Worm (Caenorhabditis elegans) whole organism, L2 larva: ENCODE data around the gene cka-2.

Experiments
- C34F6.9 ChIP-seq: fragments of 150-350 bp; optimal IDR thresholded peaks from 2 replicates; lab custom pipeline; 2014; ENCODE audit warnings: missing biosample characterization, missing genetic modification characterization
- F13H6.1 ChIP-seq: sonication (generic microtip); optimal IDR thresholded peaks from 2 replicates; lab custom pipeline; 2016; ENCODE audit warnings: missing genetic modification characterization, missing compliant biosample characterization
- R02D3.7 ChIP-seq: fragments of 150-350 bp; optimal IDR thresholded peaks from 2 replicates; lab custom pipeline; 2014; ENCODE audit warnings: missing biosample characterization, missing genetic modification characterization
- Y55F3AM.14 ChIP-seq: fragments of 200-800 bp; sonication (Bioruptor generic); optimal IDR thresholded peaks from 2 replicates; lab custom pipeline; 2018; ENCODE audit warnings: mild to moderate bottlenecking, missing genetic modification characterization, missing compliant biosample characterization
- ZK546.5 ChIP-seq: sonication (generic microtip); optimal IDR thresholded peaks from 2 replicates; lab custom pipeline; 2017; ENCODE audit warnings: missing biosample characterization, missing genetic modification characterization
- aly-2 ChIP-seq: fragments of 150-350 bp; optimal IDR thresholded peaks from 2 replicates; lab custom pipeline; 2014; ENCODE audit warnings: missing biosample characterization, missing genetic modification characterization
- ama-1 ChIP-seq: fragments of 150-350 bp; optimal IDR thresholded peaks from 2 replicates; lab custom pipeline; 2018; ENCODE audit warnings: inconsistent platforms
- blmp-1 ChIP-seq: sonication (generic microtip); optimal IDR thresholded peaks from 2 replicates; lab custom pipeline; 2017; ENCODE audit warnings: missing genetic modification characterization, mild to moderate bottlenecking, missing compliant biosample characterization, antibody characterized with exemption, moderate library complexity; ENCODE audit not compliant: insufficient read depth
- ceh-16 ChIP-seq: fragments of 150-350 bp; optimal IDR thresholded peaks from 2 replicates; lab custom pipeline; 2014; ENCODE audit warnings: missing biosample characterization, missing genetic modification characterization
- ceh-82 ChIP-seq: fragments of 150-350 bp; optimal IDR thresholded peaks from 2 replicates; lab custom pipeline; 2014; ENCODE audit warnings: missing biosample characterization, missing genetic modification characterization
- crh-2 ChIP-seq: sonication (generic microtip); optimal IDR thresholded peaks from 2 replicates; lab custom pipeline; 2017; ENCODE audit warnings: missing biosample characterization, missing genetic modification characterization
- dmd-4 ChIP-seq: sonication (generic microtip); optimal IDR thresholded peaks from 2 replicates; lab custom pipeline; 2017; ENCODE audit warnings: missing biosample characterization, missing genetic modification characterization
- egl-27 ChIP-seq: sonication (generic microtip); optimal IDR thresholded peaks from 3 replicates; lab custom pipeline; 2017; ENCODE audit warnings: missing biosample characterization, missing genetic modification reagents, missing genetic modification characterization
- elt-3 ChIP-seq: sonication (generic microtip); optimal IDR thresholded peaks from 2 replicates; lab custom pipeline; 2017; ENCODE audit warnings: missing biosample characterization, missing genetic modification characterization
- fos-1 ChIP-seq: fragments of 150-350 bp; optimal IDR thresholded peaks from 2 replicates; lab custom pipeline; 2014; ENCODE audit warnings: missing biosample characterization, missing genetic modification characterization
- gmeb-1 ChIP-seq: fragments of 150-350 bp; optimal IDR thresholded peaks from 2 replicates; lab custom pipeline; 2014; ENCODE audit warnings: missing biosample characterization, missing genetic modification characterization
- lin-11 ChIP-seq: fragments of 150-350 bp; sonication (generic microtip); optimal IDR thresholded peaks from 2 replicates; lab custom pipeline; 2014; ENCODE audit warnings: missing biosample characterization, missing genetic modification characterization, inconsistent platforms, mixed read lengths
- lin-13 ChIP-seq: fragments of 150-350 bp; optimal IDR thresholded peaks from 2 replicates; lab custom pipeline; 2014; ENCODE audit warnings: missing biosample characterization, missing genetic modification reagents, missing genetic modification characterization
- lin-39 ChIP-seq: fragments of 150-350 bp; optimal IDR thresholded peaks from 2 replicates; lab custom pipeline; 2014; ENCODE audit warnings: missing biosample characterization, missing genetic modification reagents, missing genetic modification characterization
- lsy-2 ChIP-seq, 2 experiments: fragments of 150-350 bp in 1 of 2; sonication (generic microtip) in 1 of 2; optimal IDR thresholded peaks; 2 replicates each; lab custom pipeline; 2014 to 2017; ENCODE audit warnings: missing biosample characterization in 2 of 2, missing genetic modification characterization in 2 of 2
- mbf-1 ChIP-seq: sonication (generic microtip); optimal IDR thresholded peaks from 2 replicates; lab custom pipeline; 2017; ENCODE audit warnings: missing biosample characterization, missing genetic modification characterization
- nhr-12 ChIP-seq: fragments of 150-350 bp; optimal IDR thresholded peaks from 2 replicates; lab custom pipeline; 2014; ENCODE audit warnings: missing biosample characterization, missing genetic modification characterization
- nhr-129 ChIP-seq: fragments of 150-350 bp; optimal IDR thresholded peaks from 2 replicates; lab custom pipeline; 2014; ENCODE audit warnings: missing biosample characterization, missing genetic modification characterization
- nhr-21 ChIP-seq: fragments of 150-350 bp; optimal IDR thresholded peaks from 2 replicates; lab custom pipeline; 2014; ENCODE audit warnings: missing biosample characterization, missing genetic modification characterization
- nhr-237 ChIP-seq: fragments of 150-350 bp; optimal IDR thresholded peaks from 2 replicates; lab custom pipeline; 2014; ENCODE audit warnings: missing biosample characterization, missing genetic modification characterization
- nhr-6 ChIP-seq: fragments of 150-350 bp; optimal IDR thresholded peaks from 2 replicates; lab custom pipeline; 2014; ENCODE audit warnings: missing biosample characterization, missing genetic modification characterization
- nhr-77 ChIP-seq: fragments of 150-350 bp; optimal IDR thresholded peaks from 2 replicates; lab custom pipeline; 2014; ENCODE audit warnings: missing biosample characterization, missing genetic modification characterization
- peb-1 ChIP-seq: fragments of 150-350 bp; optimal IDR thresholded peaks from 2 replicates; lab custom pipeline; 2014; ENCODE audit warnings: missing biosample characterization, missing genetic modification characterization
- sem-4 ChIP-seq: fragments of 150-350 bp; optimal IDR thresholded peaks from 2 replicates; lab custom pipeline; 2014; ENCODE audit warnings: missing biosample characterization, missing genetic modification reagents, missing genetic modification characterization
- sma-3 ChIP-seq: sonication (generic microtip); optimal IDR thresholded peaks from 2 replicates; lab custom pipeline; 2016; ENCODE audit warnings: missing genetic modification reagents, missing genetic modification characterization, missing compliant biosample characterization
- sma-9 ChIP-seq, 2 experiments: fragments of 150-350 bp in 1 of 2; sonication (generic microtip) in 1 of 2; optimal IDR thresholded peaks; 2 replicates each; lab custom pipeline; 2014 to 2016; ENCODE audit warnings: missing genetic modification characterization in 2 of 2, mild to moderate bottlenecking in 1 of 2, missing biosample characterization in 1 of 2, missing compliant biosample characterization in 1 of 2, missing genetic modification reagents in 1 of 2, moderate library complexity in 1 of 2
- snpc-4 ChIP-seq: fragments of 150-350 bp; optimal IDR thresholded peaks from 2 replicates; lab custom pipeline; 2014; ENCODE audit warnings: missing biosample characterization, missing genetic modification characterization
- unc-39 ChIP-seq: fragments of 150-350 bp; optimal IDR thresholded peaks from 2 replicates; lab custom pipeline; 2014; ENCODE audit warnings: missing biosample characterization, missing genetic modification characterization
- unc-62 ChIP-seq: fragments of 150-350 bp; optimal IDR thresholded peaks from 2 replicates; lab custom pipeline; 2014; ENCODE audit warnings: missing biosample characterization, missing genetic modification reagents, missing genetic modification characterization
- zag-1 ChIP-seq: fragments of 150-350 bp; optimal IDR thresholded peaks from 2 replicates; lab custom pipeline; 2014; ENCODE audit warnings: missing biosample characterization, missing genetic modification characterization
- ztf-1 ChIP-seq: fragments of 200-800 bp; sonication (Bioruptor generic); conservative IDR thresholded peaks from 2 replicates; pipeline ENCODE4 v1.3.6; 2022; ENCODE audit warnings: missing genetic modification characterization, missing compliant biosample characterization
- ztf-11 ChIP-seq: sonication (generic microtip); optimal IDR thresholded peaks from 2 replicates; lab custom pipeline; 2017; ENCODE audit warnings: missing biosample characterization, missing genetic modification characterization
- ztf-4 ChIP-seq: fragments of 150-350 bp; optimal IDR thresholded peaks from 2 replicates; lab custom pipeline; 2014; ENCODE audit warnings: missing biosample characterization, missing genetic modification characterization

cka-2 gene

DNA sequence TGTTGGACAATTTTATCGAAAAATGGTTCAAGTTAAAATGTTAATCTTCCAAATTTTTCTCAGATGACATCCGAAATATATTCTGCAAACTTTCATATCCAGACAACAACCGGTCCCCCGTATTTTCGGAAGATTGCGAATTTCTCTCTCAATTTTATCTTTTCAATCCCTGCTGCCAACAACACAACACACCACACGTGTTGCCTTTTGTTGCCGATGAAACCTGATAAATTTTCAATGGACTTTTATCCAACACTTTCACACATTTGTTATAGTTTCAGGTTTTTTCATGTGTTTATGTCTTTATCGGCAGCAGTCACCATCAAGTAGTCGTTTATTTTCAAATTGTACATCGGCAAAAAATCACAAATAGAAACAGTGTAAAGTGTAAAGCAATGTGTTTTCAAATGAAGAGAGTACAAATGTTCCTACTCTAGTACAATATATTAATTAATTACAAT is 39.7 kb upstream of the cka-2 start:
- TF ChIP-seq sma-9 (GFP tag; optimal IDR thresholded peaks at IDR 0.05; lab: Kevin White, UChicago) (peak; percentile 5), sma-9 (tag; optimal IDR thresholded peaks at IDR 0.05; lab: Kevin White, UChicago) (no peak), F13H6.1 (tag; lab: Kevin White, UChicago) (peak; percentile 11), nhr-12 (no peak), lin-11 (tag; lab: Kevin White, UChicago) (no peak), ztf-11 (tag; lab: Kevin White, UChicago) (no peak), zag-1 (tag; lab: Kevin White, UChicago) (no peak), nhr-77 (tag; lab: Kevin White, UChicago) (no peak), ama-1 (lab: Kevin White, UChicago) (peak; percentile 78), Y55F3AM.14 (GFP tag; lab: Kevin White, UChicago) (peak; percentile 40), dmd-4 (no peak), nhr-21 (peak; percentile 48), ceh-16 (tag; lab: Kevin White, UChicago) (no peak), snpc-4 (tag; lab: Kevin White, UChicago) (no peak), lsy-2 (tag; optimal IDR thresholded peaks at IDR 0.05; lab: Kevin White, UChicago) (peak in 1 of 2 experiments; percentile 20), ZK546.5 (tag; lab: Kevin White, UChicago) (no peak), mbf-1 (no peak), elt-3 (tag; lab: Kevin White, UChicago) (no peak), nhr-237 (tag; lab: Kevin White, UChicago) (no peak), crh-2 (tag; lab: Kevin White, UChicago) (peak; percentile 61), unc-62 (no peak)

DNA sequence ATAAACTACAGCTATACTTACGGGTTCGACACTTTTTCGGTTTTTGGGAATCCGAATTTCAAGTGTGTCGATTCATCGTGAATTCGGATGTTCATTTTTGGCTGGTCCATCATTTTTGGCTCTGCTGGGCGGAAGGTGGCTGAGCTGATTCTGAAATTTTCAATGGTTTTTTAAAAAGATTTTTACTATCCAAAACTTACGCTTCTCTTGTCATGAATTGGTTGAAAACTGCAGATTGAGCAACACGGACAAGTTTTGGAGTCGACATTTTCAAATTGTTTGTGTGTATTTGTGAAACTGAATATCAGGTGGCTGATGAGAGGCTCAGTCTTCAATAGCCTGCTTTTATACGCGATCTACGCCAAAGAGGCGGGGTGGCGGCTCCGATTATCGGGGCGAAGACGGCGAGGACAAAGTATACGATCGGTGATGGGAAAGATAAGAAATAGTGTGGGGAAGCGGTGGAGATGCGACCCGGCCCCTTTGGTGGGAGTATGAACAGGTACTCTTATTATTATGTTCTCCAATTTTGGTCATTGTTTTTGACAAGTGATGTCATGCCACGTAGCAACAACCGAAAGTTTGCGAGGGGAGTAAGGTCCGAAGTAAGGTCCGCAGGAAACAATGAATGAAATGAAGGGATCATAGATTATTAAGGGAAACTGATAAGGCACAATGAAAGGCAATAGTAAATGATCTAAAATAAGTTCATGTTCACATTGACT is 38.9 kb upstream of the cka-2 start, which contains the start of gene F48D6.4:
TSS of gene F48D6.4 (minus strand) at position 346 of the 725 bp plus-strand sequence.
- no peak for TF ChIP-seq ZK546.5 (tag; lab: Kevin White, UChicago)
- TF ChIP-seq C34F6.9, result no peak
- no peak for TF ChIP-seq nhr-21
- peak; percentile 30 for TF ChIP-seq F13H6.1 (tag; lab: Kevin White, UChicago)
- TF ChIP-seq ztf-4 (tag; lab: Kevin White, UChicago), result no peak
- TF ChIP-seq ama-1 (lab: Kevin White, UChicago), result peak; percentile 69
- TF ChIP-seq fos-1 (tag; lab: Kevin White, UChicago), result peak; percentile 14
- no peak for TF ChIP-seq egl-27
- no peak for TF ChIP-seq sem-4 (tag; lab: Kevin White, UChicago)
- peak; percentile 83 for TF ChIP-seq crh-2 (tag; lab: Kevin White, UChicago)
- TF ChIP-seq lin-39 (tag; lab: Kevin White, UChicago), result no peak
- no peak for TF ChIP-seq ceh-82
- TF ChIP-seq unc-39, result no peak
- TF ChIP-seq sma-9 (GFP tag; optimal IDR thresholded peaks at IDR 0.05; lab: Kevin White, UChicago), result no peak
- TF ChIP-seq sma-9 (tag; optimal IDR thresholded peaks at IDR 0.05; lab: Kevin White, UChicago), result no peak
- TF ChIP-seq, all 48 proteins: peak for 4

DNA sequence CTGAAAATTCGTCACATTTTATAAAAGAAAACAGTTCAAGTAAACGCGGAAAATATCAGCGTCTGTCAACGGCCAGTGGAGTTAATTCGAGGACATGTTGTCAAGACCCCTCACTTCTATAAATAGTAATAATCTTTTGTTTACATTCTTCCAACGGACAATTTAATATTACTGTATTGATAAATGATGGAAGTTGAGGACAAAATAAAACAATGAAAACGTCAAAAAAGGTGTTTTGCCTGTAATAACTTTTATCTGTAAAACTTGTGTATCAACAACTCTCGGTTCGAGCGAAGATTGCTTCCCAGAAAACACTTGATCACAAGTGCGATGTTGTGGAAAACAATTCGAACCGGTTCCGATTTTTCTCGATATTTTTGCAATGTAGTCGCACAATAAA is 37.5 kb upstream of the cka-2 start:
- TF ChIP-seq nhr-129 (tag; lab: Kevin White, UChicago) (peak; percentile 11), peb-1 (tag; lab: Kevin White, UChicago) (no peak)

DNA sequence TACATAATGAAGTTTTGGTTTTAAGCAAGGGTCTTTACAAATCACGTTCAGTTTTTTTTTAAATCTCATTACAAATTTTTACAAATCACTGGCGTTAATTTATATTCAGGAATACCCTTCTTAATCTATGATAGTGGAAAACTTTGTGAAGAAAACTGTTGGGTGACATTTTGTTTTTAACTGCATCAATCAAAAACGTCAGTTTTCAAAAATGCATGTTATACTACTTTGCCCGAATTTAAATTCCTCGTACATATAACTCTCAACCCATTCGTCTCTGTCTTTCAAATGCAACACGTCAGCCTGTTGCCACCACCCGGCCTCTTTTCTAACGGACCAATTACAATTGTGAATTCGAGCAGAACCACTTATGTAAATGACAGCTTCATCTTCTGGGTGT is 37.0 kb upstream of the cka-2 start, which contains the start of gene hlh-13:
TSS of gene hlh-13 (plus strand) at position 301 of the 400 bp plus-strand sequence.
- TF ChIP-seq gmeb-1 (no peak), ceh-16 (tag; lab: Kevin White, UChicago) (no peak), unc-62 (no peak), elt-3 (tag; lab: Kevin White, UChicago) (no peak), mbf-1 (no peak), lin-13 (GFP tag; lab: Kevin White, UChicago) (no peak), peb-1 (tag; lab: Kevin White, UChicago) (no peak), lin-11 (tag; lab: Kevin White, UChicago) (no peak), sma-3 (GFP tag; lab: Kevin White, UChicago) (no peak), nhr-12 (no peak), zag-1 (tag; lab: Kevin White, UChicago) (no peak), fos-1 (tag; lab: Kevin White, UChicago) (no peak)

DNA sequence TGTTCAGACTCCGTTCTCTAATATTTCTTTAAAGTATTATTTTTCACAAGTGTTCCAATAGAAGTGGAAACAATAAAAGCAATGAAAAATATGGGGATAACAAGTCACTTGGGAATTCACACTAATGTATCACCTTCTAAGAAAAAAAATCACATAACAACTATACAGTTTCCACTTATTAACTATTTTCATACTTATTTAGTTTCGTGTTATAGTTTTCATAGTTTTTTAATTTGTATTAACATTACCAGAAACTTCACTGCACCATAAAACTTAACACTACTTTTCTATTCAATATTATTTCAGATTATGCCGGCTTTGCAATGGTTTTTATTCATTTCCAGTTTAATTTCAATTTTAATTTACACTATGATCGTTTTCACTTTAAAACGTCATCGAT is 33.9 kb upstream of the cka-2 start, which contains the start of gene srv-5:
TSS of gene srv-5 (plus strand) at position 301 of the 400 bp plus-strand sequence.
- TF ChIP-seq nhr-6 (tag; lab: Kevin White, UChicago), result no peak
- TF ChIP-seq elt-3 (tag; lab: Kevin White, UChicago), result no peak
- TF ChIP-seq sem-4 (tag; lab: Kevin White, UChicago), result no peak
- no peak for TF ChIP-seq nhr-12
- no peak for TF ChIP-seq nhr-21
- TF ChIP-seq lin-39 (tag; lab: Kevin White, UChicago), result no peak
- no peak for TF ChIP-seq ama-1 (lab: Kevin White, UChicago)
- TF ChIP-seq aly-2 (tag; lab: Kevin White, UChicago), result no peak
- no peak for TF ChIP-seq unc-39
- TF ChIP-seq blmp-1 (tag; lab: Kevin White, UChicago), result no peak
- no peak for TF ChIP-seq nhr-237 (tag; lab: Kevin White, UChicago)
- no peak for TF ChIP-seq egl-27
- TF ChIP-seq ceh-16 (tag; lab: Kevin White, UChicago), result no peak
- TF ChIP-seq ztf-1 (GFP tag; lab: Robert Waterston, UW), result no peak
- TF ChIP-seq R02D3.7 (tag; lab: Kevin White, UChicago), result no peak
- TF ChIP-seq lin-11 (tag; lab: Kevin White, UChicago), result no peak
- TF ChIP-seq sma-3 (GFP tag; lab: Kevin White, UChicago), result no peak
- TF ChIP-seq nhr-77 (tag; lab: Kevin White, UChicago), result no peak
- TF ChIP-seq snpc-4 (tag; lab: Kevin White, UChicago), result no peak
- TF ChIP-seq nhr-129 (tag; lab: Kevin White, UChicago), result no peak
